Fruit fly (Drosophila melanogaster): ENCODE measurements around the gene CG43095.

CG43095 gene

DNA sequence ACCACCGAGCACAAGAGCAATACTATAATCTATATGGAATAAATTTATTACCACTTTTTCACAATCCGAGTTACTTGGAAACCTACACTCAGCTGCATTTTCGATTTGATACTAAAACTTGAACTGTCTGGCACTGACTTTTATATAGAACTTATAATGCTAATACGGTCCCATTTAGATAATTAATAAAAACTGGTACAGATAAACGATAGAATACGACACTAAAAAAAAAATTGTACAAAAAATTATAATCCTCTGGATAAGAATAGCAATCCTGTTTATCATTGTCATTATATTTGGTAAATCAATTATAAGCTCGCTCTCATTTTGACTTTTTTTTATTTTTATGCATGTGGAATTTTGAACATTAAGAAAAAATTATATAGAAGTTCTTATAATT is 1.4 kb downstream of the CG43095 start, which contains the start of gene CG43093:
CG43093 (minus strand) TSS at position 101 of the 400 bp plus-strand sequence.
- TF ChIP-seq psq (optimal IDR thresholded peaks at IDR 0.05) (no peak), EcR (GFP tag; optimal IDR thresholded peaks at IDR 0.05) (no peak), pan (optimal IDR thresholded peaks at IDR 0.05) (no peak), Dll (optimal IDR thresholded peaks at IDR 0.05) (no peak), CG8478 (optimal IDR thresholded peaks at IDR 0.05) (no peak), usp (GFP tag; optimal IDR thresholded peaks at IDR 0.05) (no peak)

DNA sequence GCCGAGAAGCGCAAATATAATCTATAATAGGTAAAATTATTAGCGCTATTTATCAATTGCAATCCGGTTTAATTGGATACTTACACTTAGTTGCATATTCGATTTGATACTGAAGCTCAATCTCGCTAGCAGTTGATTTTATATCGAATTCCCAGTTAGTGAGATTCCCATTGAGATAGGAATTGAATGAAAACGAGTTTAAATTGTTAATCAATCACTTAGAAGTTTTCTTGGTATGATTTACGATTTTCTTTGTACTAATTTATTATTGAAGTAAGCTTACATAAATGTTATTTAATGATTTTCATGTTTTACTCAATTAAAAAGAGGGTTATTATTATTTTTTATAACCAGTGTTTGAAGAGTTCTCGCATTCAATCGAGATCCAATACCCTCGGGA is 2.0 kb downstream of the CG43095 start, which contains the start of gene CG43092:
CG43092 (minus strand) TSS at position 101 of the 400 bp plus-strand sequence.
- TF ChIP-seq usp (GFP tag; optimal IDR thresholded peaks at IDR 0.05) (no peak), pan (optimal IDR thresholded peaks at IDR 0.05) (no peak), CG8478 (optimal IDR thresholded peaks at IDR 0.05) (no peak), Dll (optimal IDR thresholded peaks at IDR 0.05) (no peak)

DNA sequence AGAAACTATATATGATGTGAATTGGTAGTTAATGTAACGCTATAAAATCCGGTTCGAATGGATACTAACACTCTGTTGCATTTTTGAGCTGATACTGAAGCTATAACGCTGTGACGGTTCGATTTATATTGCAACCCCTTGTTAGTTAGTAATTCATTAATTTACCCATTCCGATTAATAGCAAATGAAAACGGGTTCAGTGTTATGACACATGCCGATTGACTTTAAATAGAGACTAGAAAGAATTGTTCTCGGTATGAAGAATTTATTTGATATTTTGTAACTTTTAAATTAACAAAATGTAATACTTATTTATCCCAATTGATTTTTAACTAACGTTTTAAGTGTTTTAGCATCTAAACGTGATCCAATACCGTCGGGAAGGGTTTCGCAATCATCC is 2.9 kb downstream of the CG43095 start, which contains the start of gene CG43091:
CG43091 (minus strand) TSS at position 101 of the 400 bp plus-strand sequence.
- no peak for TF ChIP-seq pan (optimal IDR thresholded peaks at IDR 0.05)
- no peak for TF ChIP-seq EcR (GFP tag; optimal IDR thresholded peaks at IDR 0.05)
- no peak for TF ChIP-seq usp (GFP tag; optimal IDR thresholded peaks at IDR 0.05)
- no peak for TF ChIP-seq Dll (optimal IDR thresholded peaks at IDR 0.05)
- no peak for TF ChIP-seq CG8478 (optimal IDR thresholded peaks at IDR 0.05)
- no peak for TF ChIP-seq psq (optimal IDR thresholded peaks at IDR 0.05)

DNA sequence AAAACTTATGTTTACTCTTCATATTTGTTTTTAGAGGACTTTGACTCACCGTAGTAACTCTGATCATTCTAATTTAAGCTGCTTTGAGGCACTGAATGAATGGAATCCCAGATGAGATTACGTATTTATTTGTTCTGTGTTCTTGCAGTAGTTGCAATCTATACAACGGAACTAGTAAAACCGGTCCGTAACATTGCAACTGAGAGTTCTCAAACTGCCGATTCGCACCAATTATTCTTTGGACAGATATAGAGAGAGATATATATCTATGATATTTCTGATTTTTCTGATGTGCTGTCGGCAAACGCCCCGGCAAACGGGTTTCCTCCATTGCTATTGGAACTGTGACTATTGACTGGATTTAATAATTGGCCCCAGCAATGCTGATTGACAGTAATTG is 4.0 kb downstream of the CG43095 start, which contains the start of gene CG13841:
CG13841 (minus strand) TSS at position 101 of the 400 bp plus-strand sequence.
- TF ChIP-seq usp (GFP tag; optimal IDR thresholded peaks at IDR 0.05): no peak
- TF ChIP-seq pan (optimal IDR thresholded peaks at IDR 0.05): no peak
- TF ChIP-seq EcR (GFP tag; optimal IDR thresholded peaks at IDR 0.05): no peak
- no peak for TF ChIP-seq Dll (optimal IDR thresholded peaks at IDR 0.05)
- TF ChIP-seq psq (optimal IDR thresholded peaks at IDR 0.05): no peak
- no peak for TF ChIP-seq CG8478 (optimal IDR thresholded peaks at IDR 0.05)

DNA sequence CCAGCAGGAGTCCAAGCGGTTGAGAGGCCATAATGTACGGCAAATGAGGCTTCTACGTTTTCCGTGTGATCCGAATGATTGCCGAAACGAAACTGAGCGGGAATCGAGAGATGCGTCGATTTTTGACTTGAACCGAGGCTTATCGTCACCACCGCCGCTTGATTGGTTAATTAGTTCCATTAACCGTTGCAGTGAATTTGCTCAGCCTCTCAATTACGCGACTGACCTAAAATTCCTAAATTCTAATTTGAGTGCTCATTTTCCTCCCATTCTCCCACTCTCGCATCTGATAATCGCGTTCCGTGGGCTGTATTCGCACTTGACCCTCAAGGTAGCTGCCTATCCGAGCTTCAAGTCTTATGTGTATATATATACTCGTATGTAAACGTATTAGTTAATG is 5.5 kb downstream of the CG43095 start, which contains the start of gene Nepl15:
Nepl15 (minus strand) TSS at position 101 of the 400 bp plus-strand sequence.
- TF ChIP-seq EcR (GFP tag; optimal IDR thresholded peaks at IDR 0.05): no peak
- TF ChIP-seq pan (optimal IDR thresholded peaks at IDR 0.05): no peak
- no peak for TF ChIP-seq usp (GFP tag; optimal IDR thresholded peaks at IDR 0.05)
- TF ChIP-seq psq (optimal IDR thresholded peaks at IDR 0.05): no peak
- no peak for TF ChIP-seq CG8478 (optimal IDR thresholded peaks at IDR 0.05)
- no peak for TF ChIP-seq Dll (optimal IDR thresholded peaks at IDR 0.05)

DNA sequence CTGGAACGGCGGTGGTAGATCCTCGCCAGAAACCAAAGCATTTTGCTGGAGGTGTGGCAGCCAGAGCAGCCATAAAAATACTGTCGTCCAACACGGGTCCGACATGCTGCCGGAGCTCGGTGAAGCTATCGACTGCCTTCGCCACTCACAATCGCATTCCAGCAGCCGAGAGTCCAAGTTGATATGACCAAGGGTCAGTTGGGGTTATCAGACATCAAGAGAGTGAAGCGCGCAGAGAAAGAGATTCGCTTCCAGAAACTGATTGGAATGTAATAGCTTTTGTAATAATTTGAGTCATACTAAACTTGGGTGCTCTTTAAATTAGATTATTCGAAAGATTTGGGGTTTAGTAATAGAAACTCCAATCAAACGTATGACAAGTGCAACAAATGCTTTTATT is 8.0 kb downstream of the CG43095 start, which contains the start of gene Nepl14:
Nepl14 (minus strand) TSS at position 125 of the 400 bp plus-strand sequence.
- TF ChIP-seq CG8478 (optimal IDR thresholded peaks at IDR 0.05) (no peak), EcR (GFP tag; optimal IDR thresholded peaks at IDR 0.05) (no peak), pan (optimal IDR thresholded peaks at IDR 0.05) (no peak), Dll (optimal IDR thresholded peaks at IDR 0.05) (no peak), usp (GFP tag; optimal IDR thresholded peaks at IDR 0.05) (no peak), psq (optimal IDR thresholded peaks at IDR 0.05) (no peak)

DNA sequence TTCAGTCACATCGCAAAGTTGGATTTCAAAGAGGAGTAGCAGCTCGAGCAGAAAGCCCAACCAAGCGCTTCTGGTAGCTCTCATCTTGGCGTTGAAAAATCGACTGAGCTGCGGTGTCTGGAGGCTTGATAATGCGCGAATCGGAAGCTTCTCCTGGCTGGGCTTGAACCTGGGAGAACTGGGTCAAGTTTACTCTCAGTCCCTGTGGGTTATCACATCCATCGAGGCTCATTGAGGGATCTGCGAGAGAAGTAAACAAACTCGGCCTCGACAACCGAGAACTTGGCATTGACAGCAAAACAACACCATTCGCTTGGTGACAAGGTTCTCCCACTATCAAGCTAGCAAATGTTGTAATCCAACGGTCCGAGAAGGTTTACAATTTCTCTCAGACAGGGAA is 10.6 kb downstream of the CG43095 start, which contains the start of gene Nepl13:
Nepl13 (minus strand) TSS at position 89 of the 400 bp plus-strand sequence.
- TF ChIP-seq psq (optimal IDR thresholded peaks at IDR 0.05) (no peak), usp (GFP tag; optimal IDR thresholded peaks at IDR 0.05) (no peak), CG8478 (optimal IDR thresholded peaks at IDR 0.05) (no peak), Dll (optimal IDR thresholded peaks at IDR 0.05) (no peak), EcR (GFP tag; optimal IDR thresholded peaks at IDR 0.05) (no peak), pan (optimal IDR thresholded peaks at IDR 0.05) (no peak)

DNA sequence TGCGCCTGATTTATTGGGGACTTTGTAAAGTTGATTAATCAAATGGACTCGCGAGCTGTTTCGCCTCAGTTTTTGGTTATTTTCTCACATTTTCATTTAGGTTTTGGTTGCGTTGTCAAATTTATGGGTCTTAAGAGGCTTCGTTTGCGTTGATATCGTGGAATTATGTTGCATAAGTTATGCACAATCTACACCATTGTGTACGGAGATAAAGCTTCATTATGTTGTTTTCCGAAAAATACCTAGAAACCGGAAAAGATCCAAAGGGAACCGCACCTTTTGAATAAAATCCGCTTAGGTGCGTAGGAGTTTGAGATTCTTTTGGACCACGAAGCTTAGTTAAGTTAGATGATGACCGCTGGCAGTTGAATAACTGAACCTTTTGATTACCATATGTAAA is 14.5 kb downstream of the CG43095 start:
- TF ChIP-seq CG8478 (optimal IDR thresholded peaks at IDR 0.05) (no peak), EcR (GFP tag; optimal IDR thresholded peaks at IDR 0.05) (no peak), pan (optimal IDR thresholded peaks at IDR 0.05) (no peak), Dll (optimal IDR thresholded peaks at IDR 0.05) (no peak), usp (GFP tag; optimal IDR thresholded peaks at IDR 0.05) (no peak), psq (optimal IDR thresholded peaks at IDR 0.05) (no peak)

DNA sequence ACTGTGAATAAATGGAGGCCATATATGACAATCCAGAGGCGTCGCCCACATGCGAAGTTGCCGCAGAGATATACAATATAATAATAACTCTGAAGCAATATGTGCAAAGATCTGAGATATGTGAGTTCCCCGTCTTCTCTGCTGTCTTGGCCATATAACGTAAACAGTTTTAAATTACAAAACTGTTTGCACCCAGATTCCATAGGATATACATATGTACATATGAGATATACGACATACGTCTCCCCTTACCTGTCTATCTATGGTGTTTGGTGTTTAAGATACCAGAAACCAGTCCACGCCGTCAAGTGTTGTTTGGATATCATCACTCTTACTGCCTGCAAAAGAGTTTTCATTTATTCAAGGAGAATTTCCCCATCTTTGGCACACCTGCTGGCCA is 15.3 kb downstream of the CG43095 start:
- TF ChIP-seq psq (optimal IDR thresholded peaks at IDR 0.05): no peak
- no peak for TF ChIP-seq CG8478 (optimal IDR thresholded peaks at IDR 0.05)
- TF ChIP-seq Dll (optimal IDR thresholded peaks at IDR 0.05): no peak
- no peak for TF ChIP-seq usp (GFP tag; optimal IDR thresholded peaks at IDR 0.05)
- no peak for TF ChIP-seq EcR (GFP tag; optimal IDR thresholded peaks at IDR 0.05)
- TF ChIP-seq pan (optimal IDR thresholded peaks at IDR 0.05): no peak

DNA sequence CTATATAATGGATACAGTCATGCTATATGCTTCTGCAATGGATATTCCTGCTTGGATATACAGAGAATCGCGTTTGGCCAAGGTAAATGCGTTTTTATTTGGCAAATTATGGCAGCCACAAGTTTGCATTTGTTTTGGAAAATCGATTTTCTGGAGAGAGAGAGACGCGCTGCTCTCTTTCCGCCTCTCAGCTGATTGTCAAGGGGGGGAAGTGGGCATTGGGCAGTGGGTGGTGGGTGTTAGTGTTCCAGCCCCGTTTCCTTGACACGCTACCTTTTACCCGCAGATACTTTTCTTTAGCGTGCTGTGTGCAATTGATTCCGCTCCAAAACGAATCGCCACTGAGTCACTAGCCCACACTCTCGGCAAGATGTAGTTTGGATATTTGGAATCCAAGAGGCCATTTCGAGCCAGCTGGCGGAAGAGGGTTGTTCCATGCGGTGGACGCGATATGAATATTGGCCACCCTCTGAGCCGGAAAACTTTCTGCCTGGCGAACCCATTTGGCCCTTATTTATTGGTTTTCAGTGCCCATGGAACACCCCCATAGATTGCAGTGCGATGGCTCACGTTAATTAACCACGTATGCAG is 16.3 kb downstream of the CG43095 start:
- TF ChIP-seq Dll (optimal IDR thresholded peaks at IDR 0.05) (peak; percentile 27), CG8478 (optimal IDR thresholded peaks at IDR 0.05) (no peak)

DNA sequence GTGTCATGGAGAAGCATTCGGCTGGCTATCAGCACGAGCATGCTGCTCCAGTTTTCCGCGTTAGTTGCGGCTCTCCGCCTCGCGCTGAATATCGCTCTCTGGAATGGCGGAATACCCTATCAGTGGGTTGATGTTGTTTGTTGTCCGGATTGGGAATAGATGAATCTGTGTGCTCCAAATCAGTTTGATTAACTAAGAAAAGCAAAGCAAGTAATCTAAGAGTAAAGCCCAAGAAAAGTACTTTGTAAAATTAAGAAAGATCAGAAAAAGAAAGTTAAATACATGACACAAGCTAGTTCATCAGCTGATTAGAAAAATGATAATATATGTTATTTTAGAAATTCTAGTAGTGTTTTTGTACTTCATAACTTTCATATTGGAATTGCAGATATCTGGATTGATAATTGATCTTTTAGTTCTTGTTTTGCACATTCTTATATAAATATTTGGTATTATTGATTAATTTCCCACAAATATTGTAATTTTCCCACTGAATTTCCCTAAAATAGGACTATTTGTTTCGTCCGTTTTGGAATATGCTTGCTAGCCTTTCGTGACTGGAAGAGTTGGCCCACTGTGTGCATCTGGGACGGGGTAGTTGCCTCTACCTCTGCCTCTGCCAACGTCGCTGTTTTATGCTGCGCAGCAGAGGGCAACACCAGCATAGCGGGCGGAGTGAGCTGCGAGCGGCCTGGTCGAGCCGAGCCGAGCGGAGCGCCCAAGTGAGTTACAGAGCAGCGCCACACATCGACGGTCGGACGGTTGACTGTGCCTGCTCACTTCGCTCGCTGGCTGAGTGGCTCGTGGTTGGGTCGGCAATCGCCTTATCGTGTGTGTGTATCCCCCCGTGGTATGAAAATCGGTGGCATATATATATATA is 17.4 kb downstream of the CG43095 start:
- TF ChIP-seq pan (optimal IDR thresholded peaks at IDR 0.05): no peak
- no peak for TF ChIP-seq usp (GFP tag; optimal IDR thresholded peaks at IDR 0.05)
- no peak for TF ChIP-seq CG8478 (optimal IDR thresholded peaks at IDR 0.05)
- peak; percentile 61 for TF ChIP-seq Dll (optimal IDR thresholded peaks at IDR 0.05)
- no peak for TF ChIP-seq psq (optimal IDR thresholded peaks at IDR 0.05)

DNA sequence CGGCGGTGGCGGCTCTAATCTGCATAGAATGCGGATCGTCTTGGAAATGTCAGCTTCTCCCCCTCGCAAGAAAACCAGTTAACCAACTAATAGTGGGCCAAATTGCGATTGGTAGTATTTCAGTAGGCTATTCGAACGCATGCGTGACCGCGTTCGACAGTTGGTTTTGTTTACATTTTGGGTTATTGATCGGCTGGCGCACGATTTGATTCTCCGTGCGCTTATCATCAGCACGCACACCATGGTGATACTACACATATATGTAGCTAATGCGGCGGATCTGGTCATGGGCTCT is 18.0 kb downstream of the CG43095 start:
- TF ChIP-seq usp (GFP tag; optimal IDR thresholded peaks at IDR 0.05) (no peak), CG8478 (optimal IDR thresholded peaks at IDR 0.05) (no peak), psq (optimal IDR thresholded peaks at IDR 0.05) (no peak), EcR (GFP tag; optimal IDR thresholded peaks at IDR 0.05) (no peak), pan (optimal IDR thresholded peaks at IDR 0.05) (no peak)
